Worm (Caenorhabditis elegans): ENCODE data around the gene cebp-1.

- TF ChIP-seq med-1 (GFP tag; optimal IDR thresholded peaks at IDR 0.05; ENCODE audit: insufficient read depth) (no peak), klf-2 (GFP tag; conservative IDR thresholded peaks at IDR 0.05) (no peak), ztf-23 (GFP tag; IDR thresholded peaks at IDR 0.05) (no peak), cog-1 (tag; optimal IDR thresholded peaks at IDR 0.05) (no peak), tab-1 (GFP tag; IDR thresholded peaks at IDR 0.05) (no peak), flt-1 (GFP tag; IDR thresholded peaks at IDR 0.05) (no peak), ztf-29 (GFP tag; IDR thresholded peaks at IDR 0.05) (no peak), T22C8.4 (GFP tag; IDR thresholded peaks at IDR 0.05) (no peak)
Measured at ce11 chrX:1502914-1503313, 49.2 kb upstream of the cebp-1 start.

Measured in whole organism, midembryonic.